Worm (Caenorhabditis elegans): ENCODE data around the gene cest-33.

cest-33 gene

ce11 chrV:6389634-6390033, 24.2 kb upstream of the cest-33 start, which contains the start of gene F57F4.2:
F57F4.2 (minus strand) TSS chrV:6389734.
- TF ChIP-seq unc-62 (GFP tag; optimal IDR thresholded peaks at IDR 0.05) (no peak), unc-39 (tag; optimal IDR thresholded peaks at IDR 0.05) (no peak), aly-2 (tag; optimal IDR thresholded peaks at IDR 0.05) (no peak), mab-5 (tag; optimal IDR thresholded peaks at IDR 0.05) (no peak), ztf-4 (tag; optimal IDR thresholded peaks at IDR 0.05) (no peak), fos-1 (tag; optimal IDR thresholded peaks at IDR 0.05) (no peak), C34F6.9 (tag; optimal IDR thresholded peaks at IDR 0.05) (no peak), nhr-77 (tag; optimal IDR thresholded peaks at IDR 0.05) (no peak), dmd-4 (tag; optimal IDR thresholded peaks at IDR 0.05) (no peak), nhr-129 (tag; optimal IDR thresholded peaks at IDR 0.05) (no peak), sem-4 (tag; optimal IDR thresholded peaks at IDR 0.05) (no peak), egl-27 (tag; optimal IDR thresholded peaks at IDR 0.05) (no peak), elt-1 (tag; optimal IDR thresholded peaks at IDR 0.05) (no peak), lsy-2 (tag; optimal IDR thresholded peaks at IDR 0.05) (no peak), ceh-82 (tag; optimal IDR thresholded peaks at IDR 0.05) (no peak), mbf-1 (tag; optimal IDR thresholded peaks at IDR 0.05) (no peak), Y55F3AM.14 (GFP tag; optimal IDR thresholded peaks at IDR 0.05) (no peak), skn-1 (tag; optimal IDR thresholded peaks at IDR 0.05) (no peak), zag-1 (tag; optimal IDR thresholded peaks at IDR 0.05) (no peak)

- TF ChIP-seq zag-1 (tag; optimal IDR thresholded peaks at IDR 0.05) (no peak), gmeb-1 (tag; optimal IDR thresholded peaks at IDR 0.05) (no peak), crh-2 (tag; optimal IDR thresholded peaks at IDR 0.05) (no peak), Y55F3AM.14 (GFP tag; optimal IDR thresholded peaks at IDR 0.05) (no peak), mdl-1 (tag; optimal IDR thresholded peaks at IDR 0.05) (no peak), nhr-129 (tag; optimal IDR thresholded peaks at IDR 0.05) (no peak), C34F6.9 (tag; optimal IDR thresholded peaks at IDR 0.05) (no peak), ztf-4 (tag; optimal IDR thresholded peaks at IDR 0.05) (no peak), snpc-4 (tag; optimal IDR thresholded peaks at IDR 0.05) (no peak), nhr-77 (tag; optimal IDR thresholded peaks at IDR 0.05) (no peak), sma-9 (GFP tag; optimal IDR thresholded peaks at IDR 0.05) (no peak), sma-9 (tag; optimal IDR thresholded peaks at IDR 0.05) (no peak), sma-3 (GFP tag; optimal IDR thresholded peaks at IDR 0.05) (no peak), alr-1 (tag; optimal IDR thresholded peaks at IDR 0.05) (no peak), lsy-2 (tag; optimal IDR thresholded peaks at IDR 0.05) (no peak), lin-39 (tag; optimal IDR thresholded peaks at IDR 0.05) (no peak)
These were observed 20.3 kb upstream of the cest-33 start for ce11 chrV:6385677-6386276.

- TF ChIP-seq nhr-21 (tag; optimal IDR thresholded peaks at IDR 0.05), result no peak
- no peak for TF ChIP-seq ztf-11 (tag; optimal IDR thresholded peaks at IDR 0.05)
- TF ChIP-seq elt-1 (tag; optimal IDR thresholded peaks at IDR 0.05), result no peak
- TF ChIP-seq lin-13 (GFP tag; optimal IDR thresholded peaks at IDR 0.05), result no peak
- TF ChIP-seq dmd-4 (tag; optimal IDR thresholded peaks at IDR 0.05), result no peak
- TF ChIP-seq skn-1 (tag; optimal IDR thresholded peaks at IDR 0.05), result no peak
- TF ChIP-seq sem-4 (tag; optimal IDR thresholded peaks at IDR 0.05), result no peak
- TF ChIP-seq ZK546.5 (tag; optimal IDR thresholded peaks at IDR 0.05), result no peak
- TF ChIP-seq ceh-16 (tag; optimal IDR thresholded peaks at IDR 0.05), result no peak
- TF ChIP-seq gmeb-1 (tag; optimal IDR thresholded peaks at IDR 0.05), result no peak
- TF ChIP-seq nhr-6 (tag; optimal IDR thresholded peaks at IDR 0.05), result no peak
- TF ChIP-seq zag-1 (tag; optimal IDR thresholded peaks at IDR 0.05), result no peak
- TF ChIP-seq nhr-77 (tag; optimal IDR thresholded peaks at IDR 0.05), result no peak
- TF ChIP-seq unc-62 (GFP tag; optimal IDR thresholded peaks at IDR 0.05), result no peak
- TF ChIP-seq mdl-1 (tag; optimal IDR thresholded peaks at IDR 0.05), result no peak
- TF ChIP-seq aly-2 (tag; optimal IDR thresholded peaks at IDR 0.05), result no peak
- TF ChIP-seq nhr-25 (tag; optimal IDR thresholded peaks at IDR 0.05), result no peak
- no peak for TF ChIP-seq nhr-23 (tag; optimal IDR thresholded peaks at IDR 0.05)
These were observed 9.4 kb upstream of the cest-33 start, which contains the start of gene F13H6.5 for ce11 chrV:6374844-6375243. F13H6.5 (minus strand) TSS chrV:6374944.

- TF ChIP-seq unc-39 (tag; optimal IDR thresholded peaks at IDR 0.05) (no peak), lin-13 (GFP tag; optimal IDR thresholded peaks at IDR 0.05) (no peak), unc-55 (GFP tag; optimal IDR thresholded peaks at IDR 0.05) (no peak), elt-1 (tag; optimal IDR thresholded peaks at IDR 0.05) (no peak), mdl-1 (tag; optimal IDR thresholded peaks at IDR 0.05) (no peak), egl-27 (tag; optimal IDR thresholded peaks at IDR 0.05) (no peak), C34F6.9 (tag; optimal IDR thresholded peaks at IDR 0.05) (no peak), aly-2 (tag; optimal IDR thresholded peaks at IDR 0.05) (no peak), blmp-1 (tag; optimal IDR thresholded peaks at IDR 0.05; ENCODE audit: insufficient read depth) (no peak), skn-1 (tag; optimal IDR thresholded peaks at IDR 0.05) (no peak), ztf-1 (GFP tag; conservative IDR thresholded peaks at IDR 0.05) (no peak), lsy-2 (tag; optimal IDR thresholded peaks at IDR 0.05) (no peak), nhr-23 (tag; optimal IDR thresholded peaks at IDR 0.05) (no peak), snpc-4 (tag; optimal IDR thresholded peaks at IDR 0.05) (no peak), fos-1 (tag; optimal IDR thresholded peaks at IDR 0.05) (no peak), ztf-11 (tag; optimal IDR thresholded peaks at IDR 0.05) (no peak)
These were observed 3.0 kb upstream of the cest-33 start for ce11 chrV:6368494-6368893.

All from whole organism, L2 larva.